Fruit fly (Drosophila melanogaster): ENCODE results near the gene Faf2.

The Faf2 gene

DNA sequence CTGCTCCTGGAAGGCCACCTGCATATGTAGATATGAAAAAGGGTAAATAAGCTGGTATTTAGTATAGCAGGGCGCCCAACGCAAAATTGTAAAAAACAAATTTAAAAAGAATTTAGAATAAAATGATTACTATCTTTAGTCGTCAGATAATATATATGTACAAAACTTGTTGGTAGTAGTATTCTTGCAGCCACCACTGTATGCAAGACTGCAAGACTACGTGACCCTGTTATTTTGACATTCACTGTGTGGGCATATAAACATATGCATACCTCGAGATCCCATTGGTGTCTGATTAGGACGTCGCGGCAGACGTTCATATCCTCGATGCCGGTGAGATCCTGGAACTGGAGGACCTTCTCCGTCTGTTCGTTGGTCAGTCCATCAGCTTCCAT lies 647 bp downstream of the Faf2 start (continued):
- TF ChIP-seq Pdp1 (GFP tag; optimal IDR thresholded peaks at IDR 0.05) (peak in 1 of 2 experiments; percentile 13), Atf-2 (GFP tag; optimal IDR thresholded peaks at IDR 0.05) (no peak), Kr (GFP tag; optimal IDR thresholded peaks at IDR 0.05) (no peak), CG17612 (GFP tag; IDR thresholded peaks at IDR 0.05) (no peak), Eip74EF (GFP tag; optimal IDR thresholded peaks at IDR 0.05) (no peak), p53 (GFP tag; optimal IDR thresholded peaks at IDR 0.05) (no peak), Dbx (GFP tag; IDR thresholded peaks at IDR 0.05) (no peak), CG3281 (GFP tag; optimal IDR thresholded peaks at IDR 0.05) (peak; percentile 30), gsb (GFP tag; IDR thresholded peaks at IDR 0.05) (no peak), CG16779 (GFP tag; IDR thresholded peaks at IDR 0.05) (no peak), CG6689 (GFP tag; IDR thresholded peaks at IDR 0.05) (no peak), ranshi (GFP tag; IDR thresholded peaks at IDR 0.05) (no peak), ewg (GFP tag; optimal IDR thresholded peaks at IDR 0.05) (no peak), Antp (GFP tag; optimal IDR thresholded peaks at IDR 0.05) (peak; percentile 3), C15 (GFP tag; IDR thresholded peaks at IDR 0.05) (no peak), gsb-n (tag; optimal IDR thresholded peaks at IDR 0.05) (no peak), inv (GFP tag; IDR thresholded peaks at IDR 0.05; ENCODE audit: partially characterized antibody) (no peak), CG9876 (GFP tag; optimal IDR thresholded peaks at IDR 0.05) (no peak), Nf-YA (GFP tag; IDR thresholded peaks at IDR 0.05) (no peak), CG5245 (GFP tag; optimal IDR thresholded peaks at IDR 0.05) (no peak), cad (GFP tag; optimal IDR thresholded peaks at IDR 0.05) (no peak), CG13624 (GFP tag; optimal IDR thresholded peaks at IDR 0.05) (peak; percentile 45), NK7.1 (GFP tag; optimal IDR thresholded peaks at IDR 0.05) (no peak), pho (GFP tag; optimal IDR thresholded peaks at IDR 0.05) (peak; percentile 37), yki (optimal IDR thresholded peaks at IDR 0.05) (no peak), hb (GFP tag; IDR thresholded peaks at IDR 0.05; ENCODE audit: partially characterized antibody) (no peak), CG17829 (tag; optimal IDR thresholded peaks at IDR 0.05) (no peak), her (GFP tag; optimal IDR thresholded peaks at IDR 0.05) (no peak), zfh2 (GFP tag; optimal IDR thresholded peaks at IDR 0.05) (peak; percentile 9), CG15269 (tag; optimal IDR thresholded peaks at IDR 0.05) (no peak), ash1 (GFP tag; optimal IDR thresholded peaks at IDR 0.05) (no peak), Atf3 (GFP tag; optimal IDR thresholded peaks at IDR 0.05) (no peak), CG1647 (GFP tag; optimal IDR thresholded peaks at IDR 0.05) (peak; percentile 15), tup (GFP tag; optimal IDR thresholded peaks at IDR 0.05) (no peak), Dfd (GFP tag; optimal IDR thresholded peaks at IDR 0.05) (no peak), bbx (GFP tag; IDR thresholded peaks at IDR 0.05; ENCODE audit: partially characterized antibody) (no peak), D (optimal IDR thresholded peaks at IDR 0.05) (no peak), D (GFP tag; optimal IDR thresholded peaks at IDR 0.05) (no peak), sisA (GFP tag; IDR thresholded peaks at IDR 0.05) (no peak; the same call in 1 of the 2 replicates), lilli (GFP tag; optimal IDR thresholded peaks at IDR 0.05) (peak; percentile 41), Meics (GFP tag; optimal IDR thresholded peaks at IDR 0.05) (peak; percentile 17), bsh (GFP tag; optimal IDR thresholded peaks at IDR 0.05) (no peak), ac (GFP tag; optimal IDR thresholded peaks at IDR 0.05) (no peak), BtbVII (GFP tag; optimal IDR thresholded peaks at IDR 0.05) (no peak), chif (GFP tag; optimal IDR thresholded peaks at IDR 0.05) (no peak), stc (GFP tag; IDR thresholded peaks at IDR 0.05) (no peak), CG8478 (optimal IDR thresholded peaks at IDR 0.05) (no peak), tna (GFP tag; IDR thresholded peaks at IDR 0.05; ENCODE audit: partially characterized antibody) (no peak), gt (GFP tag; IDR thresholded peaks at IDR 0.05) (no peak), Taf1 (GFP tag; IDR thresholded peaks at IDR 0.05) (no peak), CG10959 (GFP tag; IDR thresholded peaks at IDR 0.05) (no peak), CG1529 (GFP tag; optimal IDR thresholded peaks at IDR 0.05) (no peak), CG13894 (tag; optimal IDR thresholded peaks at IDR 0.05) (no peak)
